Fruit fly (Drosophila melanogaster) whole organism, embryonic: ENCODE results near the gene lectin-24Db.

Experiments
- Ada2b ChIP-seq: fragments of 200-800 bp; sonication (Bioruptor generic); IDR thresholded peaks from 2 replicates; pipeline ENCODE4 v1.3.6; 2022; ENCODE audit warnings: missing biosample characterization, missing genetic modification characterization
- B-H2 ChIP-seq: fragments of 200-800 bp; sonication (Bioruptor generic); optimal IDR thresholded peaks from 2 replicates; lab custom pipeline; 2018; ENCODE audit warnings: missing biosample characterization, mild to moderate bottlenecking, missing genetic modification characterization
- BEAF-32 ChIP-seq: fragments of 200-800 bp; sonication (Bioruptor generic); optimal IDR thresholded peaks from 3 replicates; lab custom pipeline; 2017; ENCODE audit warnings: missing biosample characterization, missing genetic modification characterization, mild to moderate bottlenecking, moderate library complexity, missing genetic modification reagents
- Bdp1 ChIP-seq: fragments of 200-800 bp; sonication (Bioruptor generic); optimal IDR thresholded peaks from 3 replicates; lab custom pipeline; 2016; ENCODE audit warnings: missing biosample characterization, missing genetic modification characterization
- Bgb ChIP-seq: fragments of 200-800 bp; sonication (Bioruptor generic); IDR thresholded peaks from 2 replicates; pipeline ENCODE4 v1.3.6; 2022; ENCODE audit warnings: missing biosample characterization, missing genetic modification characterization; ENCODE audit not compliant: partially characterized antibody
- Bteb2 ChIP-seq: fragments of 200-800 bp; sonication (Bioruptor generic); optimal IDR thresholded peaks from 2 replicates; lab custom pipeline; 2016; ENCODE audit warnings: missing biosample characterization, missing genetic modification characterization
- CG10462 ChIP-seq: fragments of 200-800 bp; sonication (Bioruptor generic); optimal IDR thresholded peaks from 2 replicates; lab custom pipeline; 2016; ENCODE audit warnings: missing biosample characterization, missing genetic modification characterization
- CG13287 ChIP-seq: fragments of 200-800 bp; sonication (Bioruptor generic); IDR thresholded peaks from 2 replicates; pipeline ENCODE4 v1.3.6; 2022; ENCODE audit warnings: missing biosample characterization, missing genetic modification characterization; ENCODE audit not compliant: partially characterized antibody
- CG14965 ChIP-seq: fragments of 200-800 bp; sonication (Bioruptor generic); optimal IDR thresholded peaks from 2 replicates; lab custom pipeline; 2016; ENCODE audit warnings: missing biosample characterization, missing genetic modification characterization, borderline replicate concordance
- CG15011 ChIP-seq: fragments of 200-800 bp; sonication (Bioruptor generic); optimal IDR thresholded peaks from 3 replicates; lab custom pipeline; 2018; ENCODE audit warnings: missing biosample characterization, mild to moderate bottlenecking, missing genetic modification characterization
- CG16779 ChIP-seq: fragments of 200-800 bp; sonication (Bioruptor generic); IDR thresholded peaks from 2 replicates; pipeline ENCODE4 v1.3.6; 2022; ENCODE audit warnings: missing biosample characterization, missing genetic modification characterization
- CG33213 ChIP-seq: fragments of 200-800 bp; sonication (Bioruptor generic); optimal IDR thresholded peaks from 3 replicates; lab custom pipeline; 2016; ENCODE audit warnings: missing biosample characterization, missing genetic modification characterization
- CG4282 ChIP-seq: fragments of 200-800 bp; sonication (Bioruptor generic); optimal IDR thresholded peaks from 2 replicates; lab custom pipeline; 2016; ENCODE audit warnings: missing biosample characterization, missing genetic modification characterization
- CG4328 ChIP-seq: fragments of 200-800 bp; sonication (Bioruptor generic); optimal IDR thresholded peaks from 3 replicates; lab custom pipeline; 2017; ENCODE audit warnings: missing biosample characterization, missing genetic modification reagents, missing genetic modification characterization
- CG5245 ChIP-seq: fragments of 200-800 bp; sonication (Bioruptor generic); optimal IDR thresholded peaks from 3 replicates; lab custom pipeline; 2016; ENCODE audit warnings: missing biosample characterization, missing genetic modification characterization
- CG8359 ChIP-seq: fragments of 200-800 bp; sonication (Bioruptor generic); optimal IDR thresholded peaks from 2 replicates; lab custom pipeline; 2017; ENCODE audit warnings: missing biosample characterization, mild to moderate bottlenecking, missing genetic modification characterization, borderline replicate concordance
- CG8944 ChIP-seq: fragments of 200-800 bp; sonication (Bioruptor generic); optimal IDR thresholded peaks from 3 replicates; lab custom pipeline; 2016; ENCODE audit warnings: missing biosample characterization, missing genetic modification characterization
- CG9876 ChIP-seq: fragments of 200-800 bp; sonication (Bioruptor generic); optimal IDR thresholded peaks from 2 replicates; lab custom pipeline; 2016; ENCODE audit warnings: missing biosample characterization, missing genetic modification characterization
- Chrac-16 ChIP-seq: fragments of 200-800 bp; sonication (Bioruptor generic); optimal IDR thresholded peaks from 3 replicates; lab custom pipeline; 2016; ENCODE audit warnings: missing biosample characterization, missing genetic modification characterization
- Deaf1 ChIP-seq: fragments of 200-800 bp; optimal IDR thresholded peaks from 3 replicates; lab custom pipeline; 2019; ENCODE audit warnings: missing biosample characterization, mild to moderate bottlenecking, missing genetic modification characterization, moderate library complexity
- Drgx ChIP-seq: fragments of 200-800 bp; sonication (Bioruptor generic); IDR thresholded peaks from 2 replicates; pipeline ENCODE4 v1.3.6; 2022; ENCODE audit warnings: missing biosample characterization, missing genetic modification characterization
- ERR ChIP-seq: fragments of 200-800 bp; sonication (Bioruptor generic); optimal IDR thresholded peaks from 2 replicates; lab custom pipeline; 2016; ENCODE audit warnings: missing biosample characterization, missing genetic modification characterization
- HLHmδ ChIP-seq: fragments of 200-800 bp; sonication (Bioruptor generic); optimal IDR thresholded peaks from 2 replicates; lab custom pipeline; 2018; ENCODE audit warnings: missing biosample characterization, mild to moderate bottlenecking, missing genetic modification characterization, moderate library complexity
- Hey ChIP-seq: fragments of 200-800 bp; sonication (Bioruptor generic); optimal IDR thresholded peaks from 3 replicates; lab custom pipeline; 2018; ENCODE audit warnings: missing biosample characterization, mild to moderate bottlenecking, missing genetic modification characterization
- HmgD ChIP-seq: fragments of 200-800 bp; sonication (Bioruptor generic); optimal IDR thresholded peaks from 3 replicates; lab custom pipeline; 2016; ENCODE audit warnings: missing biosample characterization, missing genetic modification characterization
- HmgZ ChIP-seq: fragments of 200-800 bp; sonication (Bioruptor generic); optimal IDR thresholded peaks from 2 replicates; lab custom pipeline; 2018; ENCODE audit warnings: missing biosample characterization, mild to moderate bottlenecking, missing genetic modification characterization
- Jarid2 ChIP-seq: fragments of 200-800 bp; sonication (Bioruptor generic); optimal IDR thresholded peaks from 3 replicates; lab custom pipeline; 2017; ENCODE audit warnings: mild to moderate bottlenecking, missing biosample characterization, missing genetic modification reagents, missing genetic modification characterization
- Mad ChIP-seq: fragments of 200-800 bp; sonication (Bioruptor generic); optimal IDR thresholded peaks from 2 replicates; lab custom pipeline; 2016; ENCODE audit warnings: missing biosample characterization, missing genetic modification characterization
- NK7.1 ChIP-seq: fragments of 200-800 bp; sonication (Bioruptor generic); optimal IDR thresholded peaks from 3 replicates; lab custom pipeline; 2016; ENCODE audit warnings: missing biosample characterization, missing genetic modification characterization
- Oaz ChIP-seq: fragments of 200-800 bp; sonication (Bioruptor generic); IDR thresholded peaks from 2 replicates; pipeline ENCODE4 v1.3.6; 2022; ENCODE audit warnings: missing biosample characterization, missing genetic modification characterization
- Six4 ChIP-seq: fragments of 200-800 bp; sonication (Bioruptor generic); optimal IDR thresholded peaks from 2 replicates; lab custom pipeline; 2016; ENCODE audit warnings: missing biosample characterization, missing genetic modification characterization
- Tbp ChIP-seq: fragments of >200 bp; optimal IDR thresholded peaks from 2 replicates; lab custom pipeline; 2018; ENCODE audit warnings: missing biosample characterization, missing genetic modification characterization
- ab ChIP-seq: fragments of 200-800 bp; sonication (Bioruptor generic); optimal IDR thresholded peaks from 2 replicates; lab custom pipeline; 2016; ENCODE audit warnings: missing biosample characterization, missing genetic modification characterization
- amos ChIP-seq: fragments of 200-800 bp; sonication (Bioruptor generic); IDR thresholded peaks from 2 replicates; pipeline ENCODE4 v1.3.6; 2022; ENCODE audit warnings: missing biosample characterization, missing genetic modification characterization; ENCODE audit not compliant: partially characterized antibody
- br ChIP-seq: fragments of >200 bp; optimal IDR thresholded peaks from 2 replicates; lab custom pipeline; 2017
- btn ChIP-seq: fragments of 200-800 bp; sonication (Bioruptor generic); optimal IDR thresholded peaks from 2 replicates; lab custom pipeline; 2016; ENCODE audit warnings: missing biosample characterization, missing genetic modification characterization
- cad ChIP-seq: fragments of >200 bp; optimal IDR thresholded peaks from 2 replicates; lab custom pipeline; 2017; ENCODE audit warnings: missing biosample characterization, missing genetic modification characterization
- chn ChIP-seq: fragments of 200-800 bp; sonication (Bioruptor generic); optimal IDR thresholded peaks from 2 replicates; lab custom pipeline; 2016; ENCODE audit warnings: missing biosample characterization, missing genetic modification characterization
- ci ChIP-seq: fragments of 200-800 bp; sonication (Bioruptor generic); IDR thresholded peaks from 3 replicates; pipeline ENCODE4 v1.3.6; 2022; ENCODE audit warnings: missing biosample characterization, missing genetic modification characterization
- cwo ChIP-seq: fragments of 200-800 bp; sonication (Bioruptor generic); optimal IDR thresholded peaks from 3 replicates; lab custom pipeline; 2017; ENCODE audit warnings: missing biosample characterization, missing genetic modification characterization, mild to moderate bottlenecking, moderate library complexity, missing genetic modification reagents
- dan ChIP-seq: fragments of 200-800 bp; sonication (Bioruptor generic); IDR thresholded peaks from 2 replicates; pipeline ENCODE4 v1.3.6; 2022; ENCODE audit warnings: missing biosample characterization, missing genetic modification characterization
- dimm ChIP-seq: fragments of 200-800 bp; sonication (Bioruptor generic); IDR thresholded peaks from 2 replicates; pipeline ENCODE4 v1.3.6; 2022; ENCODE audit warnings: missing biosample characterization, missing genetic modification characterization
- gsb ChIP-seq: fragments of 200-800 bp; sonication (Bioruptor generic); IDR thresholded peaks from 2 replicates; pipeline ENCODE4 v1.3.6; 2022; ENCODE audit warnings: missing biosample characterization, missing genetic modification characterization
- ind ChIP-seq: fragments of 200-800 bp; sonication (Bioruptor generic); optimal IDR thresholded peaks from 3 replicates; lab custom pipeline; 2016; ENCODE audit warnings: missing biosample characterization, missing genetic modification characterization
- nerfin-1 ChIP-seq: fragments of 200-800 bp; sonication (Bioruptor generic); optimal IDR thresholded peaks from 3 replicates; lab custom pipeline; 2019; ENCODE audit warnings: missing biosample characterization, mild to moderate bottlenecking, missing genetic modification characterization, moderate library complexity
- pzg ChIP-seq: fragments of 200-800 bp; sonication (Bioruptor generic); optimal IDR thresholded peaks from 3 replicates; lab custom pipeline; 2018; ENCODE audit warnings: missing biosample characterization, mild to moderate bottlenecking, missing genetic modification characterization, moderate library complexity
- rib ChIP-seq: fragments of 200-800 bp; sonication (Bioruptor generic); IDR thresholded peaks from 2 replicates; pipeline ENCODE4 v1.3.6; 2022; ENCODE audit warnings: missing biosample characterization, missing genetic modification characterization
- run ChIP-seq: fragments of 200-800 bp; sonication (Bioruptor generic); optimal IDR thresholded peaks from 3 replicates; lab custom pipeline; 2018; ENCODE audit warnings: missing biosample characterization, mild to moderate bottlenecking, missing genetic modification characterization
- ssp ChIP-seq: fragments of 200-800 bp; sonication (Bioruptor generic); IDR thresholded peaks from 2 replicates; pipeline ENCODE4 v1.3.6; 2022; ENCODE audit warnings: missing biosample characterization, missing genetic modification characterization
- tna ChIP-seq: fragments of 200-800 bp; sonication (Bioruptor generic); IDR thresholded peaks from 2 replicates; pipeline ENCODE4 v1.3.6; 2022; ENCODE audit warnings: missing biosample characterization, missing genetic modification characterization; ENCODE audit not compliant: partially characterized antibody
- trem ChIP-seq: fragments of 200-800 bp; optimal IDR thresholded peaks from 3 replicates; lab custom pipeline; 2019; ENCODE audit warnings: missing biosample characterization, mild to moderate bottlenecking, missing genetic modification characterization, moderate library complexity
- yki ChIP-seq: fragments of >200 bp; optimal IDR thresholded peaks from 3 replicates; lab custom pipeline; 2018
- zen ChIP-seq: fragments of 200-800 bp; sonication (Bioruptor generic); optimal IDR thresholded peaks from 3 replicates; lab custom pipeline; 2018; ENCODE audit warnings: missing biosample characterization, mild to moderate bottlenecking, missing genetic modification characterization, moderate library complexity

Gene lectin-24Db

dm6 chr2L:4222921-4223279 is 35.0 kb downstream of the lectin-24Db start (continued):
- TF ChIP-seq HmgD (GFP tag; lab: Kevin White, UChicago): no peak
- no peak for TF ChIP-seq CG9876 (GFP tag; lab: Kevin White, UChicago)
- TF ChIP-seq CG4328: peak; percentile 7
- peak; percentile 39 for TF ChIP-seq cwo (GFP tag; lab: Kevin White, UChicago)
- 0 out of 2 replicates have a peak, but pooled peaks have one; percentile 6 for TF ChIP-seq ssp (GFP tag; lab: Robert Waterston, UW)
- no peak for TF ChIP-seq Oaz (GFP tag; lab: Robert Waterston, UW)
- TF ChIP-seq Bdp1 (GFP tag; lab: Kevin White, UChicago): peak; percentile 13
- no peak for TF ChIP-seq tna (GFP tag; lab: Robert Waterston, UW)
- TF ChIP-seq ind (GFP tag; lab: Kevin White, UChicago): peak; percentile 45
- no peak for TF ChIP-seq Bgb (GFP tag; lab: Robert Waterston, UW)
- peak; percentile 39 for TF ChIP-seq CG8359 (GFP tag; lab: Kevin White, UChicago)
- peak; percentile 31 for TF ChIP-seq CG10462 (GFP tag; lab: Kevin White, UChicago)
- no peak for TF ChIP-seq CG8944
- TF ChIP-seq Hey: no peak
- no peak for TF ChIP-seq Ada2b (GFP tag; lab: Robert Waterston, UW)
- no peak for TF ChIP-seq CG15011 (GFP tag; lab: Kevin White, UChicago)
- TF ChIP-seq CG14965 (GFP tag; lab: Kevin White, UChicago): no peak
- no peak for TF ChIP-seq HmgZ (tag; lab: Kevin White, UChicago)
- no peak for TF ChIP-seq br
- TF ChIP-seq Chrac-16 (GFP tag; lab: Kevin White, UChicago): peak; percentile 63
- TF ChIP-seq Bteb2 (GFP tag; lab: Kevin White, UChicago): no peak
- no peak for TF ChIP-seq amos
- TF ChIP-seq Drgx (GFP tag; lab: Robert Waterston, UW): peak; percentile 46; the same call in 1 of the 2 replicates
- no peak for TF ChIP-seq ERR (GFP tag; lab: Kevin White, UChicago)
- TF ChIP-seq CG16779: no peak
- TF ChIP-seq zen (tag; lab: Kevin White, UChicago): peak; percentile 83
- peak; percentile 68 for TF ChIP-seq trem
- peak; percentile 60 for TF ChIP-seq nerfin-1 (tag; lab: Kevin White, UChicago)
- no peak for TF ChIP-seq B-H2 (GFP tag; lab: Kevin White, UChicago)
- TF ChIP-seq CG13287 (GFP tag; lab: Robert Waterston, UW): no peak
- TF ChIP-seq chn: peak; percentile 3
- TF ChIP-seq gsb (GFP tag; lab: Robert Waterston, UW): no peak
- no peak for TF ChIP-seq Jarid2 (GFP tag; lab: Kevin White, UChicago)
- TF ChIP-seq Tbp: no peak
- TF ChIP-seq Mad (GFP tag; lab: Kevin White, UChicago): no peak
- TF ChIP-seq run (tag; lab: Kevin White, UChicago): no peak
- TF ChIP-seq btn (GFP tag; lab: Kevin White, UChicago): no peak
- TF ChIP-seq dimm (GFP tag; lab: Robert Waterston, UW): no peak
- TF ChIP-seq pzg (GFP tag; lab: Kevin White, UChicago): no peak
- TF ChIP-seq BEAF-32 (GFP tag; lab: Kevin White, UChicago): no peak
- no peak for TF ChIP-seq cad (GFP tag; lab: Kevin White, UChicago)
- no peak for TF ChIP-seq yki (lab: Kevin White, UChicago)
- TF ChIP-seq Deaf1 (tag; lab: Kevin White, UChicago): peak; percentile 4
- no peak for TF ChIP-seq CG4282 (GFP tag; lab: Kevin White, UChicago)
- peak; percentile 27 for TF ChIP-seq Six4 (GFP tag; lab: Kevin White, UChicago)
- TF ChIP-seq HLHmδ (GFP tag; lab: Kevin White, UChicago): no peak
- no peak for TF ChIP-seq CG33213
- no peak for TF ChIP-seq ab (GFP tag; lab: Kevin White, UChicago)
- TF ChIP-seq ci (GFP tag; lab: Robert Waterston, UW): peak; percentile 66
- TF ChIP-seq CG5245: peak; percentile 26
- TF ChIP-seq rib: no peak
- TF ChIP-seq dan (GFP tag; lab: Robert Waterston, UW): no peak
- TF ChIP-seq NK7.1 (GFP tag; lab: Kevin White, UChicago): no peak
